Fruit fly (Drosophila melanogaster): ENCODE measurements around the gene Hsp22.

DNA sequence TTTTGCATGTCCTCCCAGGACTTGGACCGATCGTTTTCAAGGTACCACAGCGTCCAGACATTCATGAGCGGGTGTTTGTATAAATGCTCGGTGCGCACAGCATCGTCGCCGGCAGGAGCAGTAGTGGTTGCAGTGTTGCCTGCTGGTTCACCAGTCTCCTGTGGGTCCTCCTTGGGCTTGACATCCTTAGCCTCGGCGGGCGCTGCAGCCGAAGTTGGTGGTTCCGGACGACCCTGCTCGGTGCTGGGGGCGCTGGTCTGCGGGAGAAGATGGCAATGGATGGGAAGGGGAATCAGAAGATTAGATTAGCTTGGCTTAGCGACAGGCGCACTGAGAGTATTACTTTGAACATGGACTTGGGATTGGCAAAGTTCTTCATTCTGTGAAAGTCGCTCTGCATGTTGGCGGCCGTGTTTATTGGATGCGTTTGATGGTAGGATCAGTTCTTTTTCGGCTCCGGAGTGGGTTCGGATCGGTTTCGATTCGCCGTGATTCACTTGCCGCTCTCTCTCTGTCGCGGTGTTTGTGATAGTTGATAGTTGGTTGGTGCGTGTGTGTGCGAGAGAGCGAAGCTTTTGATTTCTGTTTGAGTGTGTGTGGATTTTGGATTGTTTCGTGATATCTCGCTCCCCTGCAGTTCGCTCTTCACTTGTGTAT is 28.1 kb downstream of the Hsp22 start:
- TF ChIP-seq CG8301 (tag; optimal IDR thresholded peaks at IDR 0.05) = no peak
- TF ChIP-seq CG17806 (tag; optimal IDR thresholded peaks at IDR 0.05) = no peak
- no peak for TF ChIP-seq Pif1A (GFP tag; optimal IDR thresholded peaks at IDR 0.05)
- no peak for TF ChIP-seq CG8159 (tag; optimal IDR thresholded peaks at IDR 0.05)
- TF ChIP-seq Pif1B (GFP tag; optimal IDR thresholded peaks at IDR 0.05) = no peak
- TF ChIP-seq CG34367 (tag; optimal IDR thresholded peaks at IDR 0.05) = no peak
- TF ChIP-seq CG13204 (GFP tag; optimal IDR thresholded peaks at IDR 0.05) = no peak
- no peak for TF ChIP-seq EcR (GFP tag; optimal IDR thresholded peaks at IDR 0.05)
- TF ChIP-seq CG10348 (GFP tag; IDR thresholded peaks at IDR 0.05) = no peak
- no peak for TF ChIP-seq gl (tag; optimal IDR thresholded peaks at IDR 0.05)
- no peak for TF ChIP-seq CG9948 (tag; optimal IDR thresholded peaks at IDR 0.05)
- no peak for TF ChIP-seq CG15710 (tag; optimal IDR thresholded peaks at IDR 0.05)
- TF ChIP-seq rn (GFP tag; IDR thresholded peaks at IDR 0.05) = no peak

Measured in whole organism, pupa.